Fruit fly (Drosophila melanogaster) S2 (cell line): ENCODE data around the gene GstD4.

Source experiments
- CG8478 ChIP-seq: fragments of >200 bp; optimal IDR thresholded peaks from 2 replicates; lab custom pipeline; 2018
- CTCF ChIP-seq, 2 experiments: fragments of >200 bp; optimal IDR thresholded peaks; 2 replicates each; lab custom pipeline; 2018

- TF ChIP-seq CG8478 (lab: Kevin White, UChicago): no peak
- TF ChIP-seq CTCF (optimal IDR thresholded peaks at IDR 0.05; lab: Kevin White, UChicago): no peak
Observed at dm6 chr3R:12379708-12380107, 5.8 kb downstream of the GstD4 start, which contains the start of gene GstD8.
